Fruit fly (Drosophila melanogaster): Measurements from ENCODE around the gene CG31287.

dm6 chr3R:16202335-16203024 lies 691 bp upstream of the CG31287 start:
- TF ChIP-seq kay (GFP tag; ENCODE audit: borderline replicate concordance) (no peak), bab1 (GFP tag; optimal IDR thresholded peaks at IDR 0.05) (peak; percentile 7), Hr96 (GFP tag; optimal IDR thresholded peaks at IDR 0.05) (no peak), CG5204 (GFP tag; optimal IDR thresholded peaks at IDR 0.05) (no peak), toe (GFP tag; optimal IDR thresholded peaks at IDR 0.05) (no peak), ovo (GFP tag; optimal IDR thresholded peaks at IDR 0.05) (peak; percentile 47), CG1620 (GFP tag; optimal IDR thresholded peaks at IDR 0.05) (no peak), cnc (optimal IDR thresholded peaks at IDR 0.05) (no peak), CG14711 (tag; optimal IDR thresholded peaks at IDR 0.05) (no peak), Crg-1 (GFP tag; optimal IDR thresholded peaks at IDR 0.05) (no peak), tj (GFP tag; optimal IDR thresholded peaks at IDR 0.05) (peak; percentile 25)
